Fruit fly (Drosophila melanogaster): Measurements from ENCODE around the gene eIF1A.

eIF1A gene

dm6 chr3R:18230229-18230628 is 44.2 kb upstream of the eIF1A start (continued):
- no peak for TF ChIP-seq luna (GFP tag; optimal IDR thresholded peaks at IDR 0.05)
- no peak for TF ChIP-seq Neu2 (GFP tag; optimal IDR thresholded peaks at IDR 0.05; ENCODE audit: borderline replicate concordance)
- no peak for TF ChIP-seq CG4820 (GFP tag; optimal IDR thresholded peaks at IDR 0.05)
- TF ChIP-seq Six4 (GFP tag; optimal IDR thresholded peaks at IDR 0.05): no peak
- TF ChIP-seq CG11696 (GFP tag; IDR thresholded peaks at IDR 0.05): no peak
- TF ChIP-seq E2f2 (GFP tag; IDR thresholded peaks at IDR 0.05): peak; percentile 51; the same call in 1 of the 2 replicates
- TF ChIP-seq CG7745 (tag; optimal IDR thresholded peaks at IDR 0.05): no peak
- TF ChIP-seq sens (GFP tag): peak; percentile 45
- no peak for TF ChIP-seq Asciz (GFP tag; optimal IDR thresholded peaks at IDR 0.05)
- peak; percentile 84 for TF ChIP-seq ssp (GFP tag; IDR thresholded peaks at IDR 0.05)
- TF ChIP-seq Deaf1 (tag; optimal IDR thresholded peaks at IDR 0.05): no peak
- TF ChIP-seq CG7357 (GFP tag; IDR thresholded peaks at IDR 0.05): peak; percentile 79
- TF ChIP-seq CG13624 (GFP tag; optimal IDR thresholded peaks at IDR 0.05): no peak
- TF ChIP-seq Lhr (GFP tag; optimal IDR thresholded peaks at IDR 0.05): no peak
- TF ChIP-seq sd (tag; optimal IDR thresholded peaks at IDR 0.05): no peak
- no peak for TF ChIP-seq CG5245 (GFP tag; optimal IDR thresholded peaks at IDR 0.05)
- TF ChIP-seq Doc3 (GFP tag; IDR thresholded peaks at IDR 0.05; ENCODE audit: partially characterized antibody): no peak
- no peak for TF ChIP-seq Stat92E (GFP tag; optimal IDR thresholded peaks at IDR 0.05)
- TF ChIP-seq sr (GFP tag; IDR thresholded peaks at IDR 0.05): no peak
- TF ChIP-seq bsh (GFP tag; optimal IDR thresholded peaks at IDR 0.05): no peak
- peak; percentile 9 for TF ChIP-seq exex (tag; optimal IDR thresholded peaks at IDR 0.05)
- TF ChIP-seq slp2 (GFP tag; optimal IDR thresholded peaks at IDR 0.05): no peak
- TF ChIP-seq CG7556 (GFP tag; optimal IDR thresholded peaks at IDR 0.05): no peak
- TF ChIP-seq CG9215 (GFP tag; IDR thresholded peaks at IDR 0.05): no peak
- TF ChIP-seq run (tag; optimal IDR thresholded peaks at IDR 0.05): no peak
- TF ChIP-seq Kr (GFP tag; optimal IDR thresholded peaks at IDR 0.05): no peak
- no peak for TF ChIP-seq CG10543 (GFP tag; optimal IDR thresholded peaks at IDR 0.05)
- no peak for TF ChIP-seq Trl (optimal IDR thresholded peaks at IDR 0.05)
- TF ChIP-seq Trl (GFP tag; optimal IDR thresholded peaks at IDR 0.05): no peak
- no peak for TF ChIP-seq z (GFP tag; IDR thresholded peaks at IDR 0.05)
- TF ChIP-seq CG15514 (GFP tag; optimal IDR thresholded peaks at IDR 0.05): peak; percentile 47
- no peak for TF ChIP-seq CTCF (GFP tag; optimal IDR thresholded peaks at IDR 0.05)
- TF ChIP-seq CG17802 (tag; optimal IDR thresholded peaks at IDR 0.05): peak; percentile 86
- TF ChIP-seq pum (GFP tag; optimal IDR thresholded peaks at IDR 0.05): no peak
- TF ChIP-seq TFAM (GFP tag; optimal IDR thresholded peaks at IDR 0.05): no peak
- no peak for TF ChIP-seq CG12236 (GFP tag; optimal IDR thresholded peaks at IDR 0.05)
- no peak for TF ChIP-seq CG2202 (tag; optimal IDR thresholded peaks at IDR 0.05)
- 0 out of 3 replicates have a peak, but pooled peaks have one; percentile 27 for TF ChIP-seq CG6791 (GFP tag; IDR thresholded peaks at IDR 0.05; ENCODE audit: partially characterized antibody)
- TF ChIP-seq CG1603 (tag; optimal IDR thresholded peaks at IDR 0.05): peak; percentile 26
- peak; percentile 13 for TF ChIP-seq trem (tag; optimal IDR thresholded peaks at IDR 0.05)
- no peak for TF ChIP-seq CG13123 (GFP tag; optimal IDR thresholded peaks at IDR 0.05)
- TF ChIP-seq pfk (GFP tag; optimal IDR thresholded peaks at IDR 0.05): no peak
- no peak for TF ChIP-seq Ptx1 (GFP tag; IDR thresholded peaks at IDR 0.05)
- TF ChIP-seq Mes4 (GFP tag; optimal IDR thresholded peaks at IDR 0.05): no peak
- TF ChIP-seq sob (GFP tag; IDR thresholded peaks at IDR 0.05): no peak
- TF ChIP-seq HLH4C (GFP tag; IDR thresholded peaks at IDR 0.05; ENCODE audit: partially characterized antibody): 0 out of 3 replicates have a peak, but pooled peaks have one; percentile 25
- no peak for TF ChIP-seq CG17186 (GFP tag; optimal IDR thresholded peaks at IDR 0.05)
- no peak for TF ChIP-seq CG42726 (GFP tag; IDR thresholded peaks at IDR 0.05; ENCODE audit: partially characterized antibody)
- TF ChIP-seq esg (GFP tag; conservative IDR thresholded peaks at IDR 0.05): no peak
- TF ChIP-seq ewg (GFP tag; optimal IDR thresholded peaks at IDR 0.05): no peak
- TF ChIP-seq C15 (GFP tag; IDR thresholded peaks at IDR 0.05): no peak
- peak; percentile 21 for TF ChIP-seq CG30020 (tag; optimal IDR thresholded peaks at IDR 0.05)
